Worm (Caenorhabditis elegans): Measurements from ENCODE around the gene F59E12.15.

- TF ChIP-seq nhr-67 (tag; optimal IDR thresholded peaks at IDR 0.05) (no peak), snpc-4 (tag; optimal IDR thresholded peaks at IDR 0.05) (no peak), nhr-12 (tag; optimal IDR thresholded peaks at IDR 0.05) (no peak), skn-1 (tag; optimal IDR thresholded peaks at IDR 0.05) (no peak), ztf-11 (tag; optimal IDR thresholded peaks at IDR 0.05) (no peak)
Observed at ce11 chrII:5591558-5591957, 36.6 kb downstream of the F59E12.15 start.
